Worm (Caenorhabditis elegans) whole organism, L2 larva: Measurements from ENCODE around the gene fubl-1.

Source experiments
- ama-1 ChIP-seq: fragments of 150-350 bp; optimal IDR thresholded peaks from 2 replicates; lab custom pipeline; 2018; ENCODE audit warnings: inconsistent platforms
- blmp-1 ChIP-seq: sonication (generic microtip); optimal IDR thresholded peaks from 2 replicates; lab custom pipeline; 2017; ENCODE audit warnings: missing genetic modification characterization, mild to moderate bottlenecking, missing compliant biosample characterization, antibody characterized with exemption, moderate library complexity; ENCODE audit not compliant: insufficient read depth
- crh-2 ChIP-seq: sonication (generic microtip); optimal IDR thresholded peaks from 2 replicates; lab custom pipeline; 2017; ENCODE audit warnings: missing biosample characterization, missing genetic modification characterization
- lin-13 ChIP-seq: fragments of 150-350 bp; optimal IDR thresholded peaks from 2 replicates; lab custom pipeline; 2014; ENCODE audit warnings: missing biosample characterization, missing genetic modification reagents, missing genetic modification characterization
- lin-39 ChIP-seq: fragments of 150-350 bp; optimal IDR thresholded peaks from 2 replicates; lab custom pipeline; 2014; ENCODE audit warnings: missing biosample characterization, missing genetic modification reagents, missing genetic modification characterization
- lsy-2 ChIP-seq, 2 experiments: fragments of 150-350 bp in 1 of 2; sonication (generic microtip) in 1 of 2; optimal IDR thresholded peaks; 2 replicates each; lab custom pipeline; 2014 to 2017; ENCODE audit warnings: missing biosample characterization in 2 of 2, missing genetic modification characterization in 2 of 2
- mdl-1 ChIP-seq, 2 experiments: fragments of 150-350 bp in 1 of 2; sonication (generic microtip) in 1 of 2; optimal IDR thresholded peaks; 2 replicates each; lab custom pipeline; 2017; ENCODE audit warnings: missing biosample characterization in 2 of 2, missing genetic modification characterization in 2 of 2
- nhr-11 ChIP-seq: fragments of 150-350 bp; optimal IDR thresholded peaks from 2 replicates; lab custom pipeline; 2014; ENCODE audit warnings: missing biosample characterization, missing genetic modification characterization
- nhr-12 ChIP-seq: fragments of 150-350 bp; optimal IDR thresholded peaks from 2 replicates; lab custom pipeline; 2014; ENCODE audit warnings: missing biosample characterization, missing genetic modification characterization
- nhr-23 ChIP-seq: fragments of 150-350 bp; optimal IDR thresholded peaks from 2 replicates; lab custom pipeline; 2014; ENCODE audit warnings: missing biosample characterization, missing genetic modification reagents, missing genetic modification characterization
- nhr-6 ChIP-seq: fragments of 150-350 bp; optimal IDR thresholded peaks from 2 replicates; lab custom pipeline; 2014; ENCODE audit warnings: missing biosample characterization, missing genetic modification characterization
- unc-39 ChIP-seq: fragments of 150-350 bp; optimal IDR thresholded peaks from 2 replicates; lab custom pipeline; 2014; ENCODE audit warnings: missing biosample characterization, missing genetic modification characterization
- unc-62 ChIP-seq: fragments of 150-350 bp; optimal IDR thresholded peaks from 2 replicates; lab custom pipeline; 2014; ENCODE audit warnings: missing biosample characterization, missing genetic modification reagents, missing genetic modification characterization
- zag-1 ChIP-seq: fragments of 150-350 bp; optimal IDR thresholded peaks from 2 replicates; lab custom pipeline; 2014; ENCODE audit warnings: missing biosample characterization, missing genetic modification characterization

DNA sequence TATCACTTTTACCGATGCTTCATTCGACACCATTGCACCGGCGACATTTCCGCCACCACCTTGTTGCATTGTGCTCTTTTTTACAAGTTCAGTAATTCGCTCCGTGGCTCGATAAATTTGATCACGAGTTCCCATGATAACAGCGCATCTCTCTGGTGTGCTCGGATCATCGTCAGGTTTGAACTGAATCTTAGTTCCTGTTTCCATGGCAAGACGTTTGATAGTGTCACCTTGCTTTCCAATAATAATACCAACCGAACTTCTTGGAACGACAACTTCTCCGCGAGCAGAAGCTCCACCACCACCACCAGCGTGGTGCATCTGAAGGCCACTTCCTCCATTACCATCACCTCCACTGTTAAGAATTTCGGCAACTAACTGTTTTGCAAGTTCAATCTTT lies 1.5 kb downstream of the fubl-1 start:
- TF ChIP-seq nhr-6 (tag; lab: Kevin White, UChicago) (no peak), nhr-23 (tag; lab: Kevin White, UChicago) (no peak), unc-39 (tag; lab: Kevin White, UChicago) (no peak), ama-1 (lab: Kevin White, UChicago) (no peak), lin-39 (tag; lab: Kevin White, UChicago) (no peak), unc-62 (GFP tag; lab: Kevin White, UChicago) (no peak), crh-2 (no peak), lin-13 (GFP tag; lab: Kevin White, UChicago) (no peak), mdl-1 (tag; optimal IDR thresholded peaks at IDR 0.05; lab: Kevin White, UChicago) (no peak), blmp-1 (tag; lab: Kevin White, UChicago) (no peak), nhr-11 (no peak), zag-1 (no peak), nhr-12 (tag; lab: Kevin White, UChicago) (no peak), lsy-2 (tag; optimal IDR thresholded peaks at IDR 0.05; lab: Kevin White, UChicago) (no peak)
